Fruit fly (Drosophila melanogaster) whole organism, adult: ENCODE data around the gene Acbp4.

ENCODE experiments used
- CG11617 ChIP-seq: fragments of 200-800 bp; sonication (Bioruptor generic); optimal IDR thresholded peaks from 2 replicates; lab custom pipeline; 2017; ENCODE audit warnings: mild to moderate bottlenecking, missing biosample characterization, missing genetic modification reagents, missing genetic modification characterization
- CG12768 ChIP-seq: fragments of 200-800 bp; sonication (Bioruptor generic); optimal IDR thresholded peaks from 2 replicates; lab custom pipeline; 2017; ENCODE audit warnings: missing biosample characterization, missing genetic modification characterization, mild to moderate bottlenecking, moderate library complexity, missing genetic modification reagents
- CG14711 ChIP-seq: fragments of 200-800 bp; sonication (Bioruptor generic); optimal IDR thresholded peaks from 2 replicates; lab custom pipeline; 2018; ENCODE audit warnings: missing biosample characterization, mild to moderate bottlenecking, missing genetic modification characterization, moderate library complexity
- CG1620 ChIP-seq: fragments of 200-800 bp; sonication (Bioruptor generic); optimal IDR thresholded peaks from 2 replicates; lab custom pipeline; 2016; ENCODE audit warnings: missing biosample characterization, missing genetic modification characterization
- CG33017 ChIP-seq: fragments of 200-800 bp; sonication (Bioruptor generic); optimal IDR thresholded peaks from 2 replicates; lab custom pipeline; 2018; ENCODE audit warnings: missing biosample characterization, mild to moderate bottlenecking, missing genetic modification characterization, moderate library complexity
- CG5204 ChIP-seq: fragments of 200-800 bp; sonication (Bioruptor generic); optimal IDR thresholded peaks from 2 replicates; lab custom pipeline; 2016; ENCODE audit warnings: missing biosample characterization, missing genetic modification characterization
- CG7045 ChIP-seq: fragments of 200-800 bp; sonication (Bioruptor generic); optimal IDR thresholded peaks from 2 replicates; lab custom pipeline; 2017; ENCODE audit warnings: missing biosample characterization, mild to moderate bottlenecking, missing genetic modification characterization
- CG7101 ChIP-seq: fragments of 200-800 bp; sonication (Bioruptor generic); optimal IDR thresholded peaks from 2 replicates; lab custom pipeline; 2018; ENCODE audit warnings: missing biosample characterization, mild to moderate bottlenecking, missing genetic modification characterization, moderate library complexity
- Clk ChIP-seq: fragments of 200-800 bp; sonication (Bioruptor generic); optimal IDR thresholded peaks from 2 replicates; lab custom pipeline; 2017; ENCODE audit warnings: missing biosample characterization, missing genetic modification characterization
- Crg-1 ChIP-seq: fragments of 200-800 bp; sonication (Bioruptor generic); optimal IDR thresholded peaks from 2 replicates; lab custom pipeline; 2016; ENCODE audit warnings: missing biosample characterization, missing genetic modification characterization
- Hr96 ChIP-seq: fragments of 200-800 bp; sonication (Bioruptor generic); optimal IDR thresholded peaks from 2 replicates; lab custom pipeline; 2016; ENCODE audit warnings: missing biosample characterization, missing genetic modification characterization
- bab1 ChIP-seq: fragments of 200-800 bp; sonication (Bioruptor generic); optimal IDR thresholded peaks from 3 replicates; lab custom pipeline; 2019; ENCODE audit warnings: missing biosample characterization, mild to moderate bottlenecking, missing genetic modification characterization, moderate library complexity
- cic ChIP-seq: fragments of 200-800 bp; sonication (Bioruptor generic); optimal IDR thresholded peaks from 2 replicates; lab custom pipeline; 2017; ENCODE audit warnings: missing biosample characterization, mild to moderate bottlenecking, missing genetic modification characterization, moderate library complexity
- cnc ChIP-seq, 2 experiments: fragments of >200 bp; optimal IDR thresholded peaks; 2 replicates each; lab custom pipeline; 2017
- kay ChIP-seq: fragments of 200-800 bp; sonication (Bioruptor generic); peaks from one replicate; lab custom pipeline; 2016; ENCODE audit warnings: missing biosample characterization, missing genetic modification characterization, borderline replicate concordance
- ovo ChIP-seq: fragments of 200-800 bp; sonication (Bioruptor generic); optimal IDR thresholded peaks from 2 replicates; lab custom pipeline; 2016; ENCODE audit warnings: missing biosample characterization, missing genetic modification characterization
- pad ChIP-seq: fragments of 200-800 bp; sonication (Bioruptor generic); optimal IDR thresholded peaks from 3 replicates; lab custom pipeline; 2017; ENCODE audit warnings: missing biosample characterization, missing genetic modification characterization, mild to moderate bottlenecking, moderate library complexity, missing genetic modification reagents
- tj ChIP-seq: fragments of 200-800 bp; sonication (Bioruptor generic); optimal IDR thresholded peaks from 3 replicates; lab custom pipeline; 2017; ENCODE audit warnings: missing biosample characterization, mild to moderate bottlenecking, missing genetic modification characterization, moderate library complexity
- toe ChIP-seq: fragments of 200-800 bp; sonication (Bioruptor generic); optimal IDR thresholded peaks from 2 replicates; lab custom pipeline; 2016; ENCODE audit warnings: missing biosample characterization, missing genetic modification characterization

The Acbp4 gene

DNA sequence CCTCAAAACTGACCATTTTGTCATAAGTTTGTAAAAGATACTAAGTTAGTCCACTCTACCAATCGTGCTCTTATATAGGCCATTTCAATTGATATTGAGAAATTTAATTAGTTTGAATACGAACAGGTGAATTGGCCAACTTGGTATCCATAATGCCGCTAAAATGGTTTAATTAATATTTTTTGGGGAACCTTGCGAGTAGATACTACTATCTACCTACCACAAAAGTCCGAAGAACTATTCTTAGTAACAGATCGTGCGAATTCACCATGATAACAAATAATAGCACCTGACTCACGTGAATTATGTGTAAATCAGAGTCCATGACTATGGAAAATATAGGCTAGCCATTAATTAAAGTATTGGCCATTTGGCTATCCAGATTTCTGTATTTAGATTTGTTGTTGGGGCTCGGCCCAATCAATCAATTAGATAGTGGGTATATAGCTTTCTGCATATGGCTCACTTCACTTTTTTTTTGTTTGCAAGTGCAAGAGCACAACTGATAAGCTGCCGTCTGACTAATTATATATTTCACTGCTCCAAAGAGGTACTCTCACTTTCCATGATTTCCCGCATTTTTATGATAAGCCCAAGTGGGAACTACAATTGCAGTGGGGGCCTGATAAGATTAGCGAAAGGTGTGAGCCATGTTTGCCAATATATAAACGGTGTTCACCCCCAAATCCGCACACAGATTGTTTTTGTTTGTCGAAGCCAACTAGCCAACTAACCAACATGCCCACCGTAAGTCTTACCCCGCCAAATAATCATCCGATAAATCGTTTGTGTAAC, at the start of gene Acbp4, which contains the start of gene Acbp6:
Gene Acbp4 (minus strand): TSS at position 51 of the 795 bp plus-strand sequence.
Gene Acbp6 (plus strand): TSS at position 690 of the 795 bp plus-strand sequence.
- no peak for TF ChIP-seq CG7045 (GFP tag; lab: Kevin White, UChicago)
- TF ChIP-seq cic = peak; percentile 59

DNA sequence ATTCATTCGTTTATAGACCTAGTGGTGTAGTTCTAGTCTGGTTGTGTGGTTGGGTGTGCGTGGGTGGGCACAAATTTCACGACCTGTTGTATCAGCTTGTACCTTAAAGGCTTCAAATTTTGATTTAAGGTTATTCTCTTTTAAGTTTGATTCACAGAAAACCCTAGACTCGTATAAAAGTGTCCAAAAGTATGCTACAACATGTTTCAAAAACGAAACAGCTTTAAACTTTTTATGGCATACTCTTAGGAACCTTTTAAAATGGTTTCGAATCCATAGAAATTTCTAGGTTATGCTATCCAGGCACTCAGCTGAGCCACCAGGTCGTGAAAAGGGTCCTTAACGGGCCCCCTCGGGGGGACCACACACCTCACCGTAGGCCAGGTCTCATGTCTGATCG, 33.9 kb upstream of the Acbp4 start:
- TF ChIP-seq CG33017 (tag; lab: Kevin White, UChicago) (no peak), toe (GFP tag; lab: Kevin White, UChicago) (no peak), bab1 (GFP tag; lab: Kevin White, UChicago) (no peak), Hr96 (no peak), CG11617 (GFP tag; lab: Kevin White, UChicago) (no peak), ovo (no peak), CG14711 (no peak), pad (GFP tag; lab: Kevin White, UChicago) (no peak), cic (no peak), CG12768 (no peak), CG5204 (GFP tag; lab: Kevin White, UChicago) (no peak), CG7045 (GFP tag; lab: Kevin White, UChicago) (no peak), kay (GFP tag; lab: Kevin White, UChicago) (no peak), tj (GFP tag; lab: Kevin White, UChicago) (no peak), Crg-1 (no peak)

DNA sequence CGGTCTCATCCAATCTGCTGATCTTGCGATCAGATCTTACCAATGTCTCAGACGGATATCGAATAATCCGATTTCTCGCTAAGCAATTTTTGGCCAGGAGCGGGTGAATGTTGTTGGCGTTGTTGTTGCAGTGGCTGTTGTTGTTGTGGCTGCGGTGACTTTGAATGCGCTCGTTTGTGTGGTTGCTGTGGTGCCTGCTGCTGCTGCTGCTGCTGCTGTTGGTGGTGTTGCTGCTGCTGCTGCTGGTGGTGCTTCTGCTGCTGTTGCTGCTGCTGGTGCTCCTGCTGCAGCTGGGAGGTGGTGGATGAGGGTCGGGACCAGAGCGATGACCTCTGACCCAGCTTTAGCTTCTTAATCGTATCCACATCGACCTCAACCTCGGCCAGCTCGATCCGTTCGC, 33.2 kb upstream of the Acbp4 start:
- TF ChIP-seq CG33017 (tag; lab: Kevin White, UChicago) (no peak), cic (no peak)

DNA sequence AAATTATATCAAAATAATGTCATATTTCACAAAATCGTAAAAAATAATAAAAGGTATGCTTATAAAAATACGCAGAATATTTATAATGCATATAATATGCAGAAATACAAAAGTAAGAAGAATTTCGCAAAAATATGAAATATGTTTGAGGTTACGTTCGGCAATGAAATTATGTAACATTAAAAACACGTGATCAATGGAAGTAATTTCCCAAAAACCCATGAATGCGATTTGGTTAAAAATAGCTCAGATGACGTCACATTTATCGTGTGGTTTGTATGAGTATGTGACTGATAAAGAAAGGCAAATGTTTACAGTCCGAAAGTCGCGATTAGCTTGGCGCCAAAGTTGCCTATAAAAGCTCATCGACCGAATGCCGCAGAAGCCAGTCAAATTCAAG, 29.6 kb upstream of the Acbp4 start, which contains the start of gene CG8620:
Gene CG8620 (plus strand): TSS at position 387 of the 400 bp plus-strand sequence.
- TF ChIP-seq CG7101 = no peak
- TF ChIP-seq cic = no peak
- TF ChIP-seq cnc (optimal IDR thresholded peaks at IDR 0.05; lab: Kevin White, UChicago) = no peak
- no peak for TF ChIP-seq pad (GFP tag; lab: Kevin White, UChicago)
- no peak for TF ChIP-seq kay (GFP tag; lab: Kevin White, UChicago)
- no peak for TF ChIP-seq CG1620
- TF ChIP-seq CG33017 (tag; lab: Kevin White, UChicago) = no peak
- TF ChIP-seq Crg-1 = no peak
- no peak for TF ChIP-seq tj (GFP tag; lab: Kevin White, UChicago)
- TF ChIP-seq Clk (GFP tag; lab: Kevin White, UChicago) = no peak

DNA sequence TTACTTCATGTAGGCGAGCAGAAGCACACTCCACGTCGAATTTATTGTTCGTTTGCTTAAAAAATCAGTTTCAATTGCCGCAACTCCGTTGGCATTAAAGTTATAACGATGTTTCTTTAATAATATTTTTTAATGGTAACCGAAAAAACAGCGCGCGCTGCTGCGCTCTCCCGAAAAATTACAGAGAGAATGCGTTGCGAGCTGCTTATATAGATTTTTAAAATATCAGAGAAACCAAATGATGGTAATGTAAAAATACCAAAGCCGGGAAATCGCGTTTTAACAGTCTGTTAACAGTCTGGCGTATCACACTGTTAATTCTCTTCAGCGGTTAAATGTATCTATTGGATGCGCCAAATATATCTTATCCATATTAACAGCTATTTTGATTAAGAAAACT, 28.8 kb upstream of the Acbp4 start, which contains the start of gene corn:
Gene corn (minus strand): TSS at position 184 of the 400 bp plus-strand sequence.
- TF ChIP-seq CG7101 = peak; percentile 6
- TF ChIP-seq cic = no peak

DNA sequence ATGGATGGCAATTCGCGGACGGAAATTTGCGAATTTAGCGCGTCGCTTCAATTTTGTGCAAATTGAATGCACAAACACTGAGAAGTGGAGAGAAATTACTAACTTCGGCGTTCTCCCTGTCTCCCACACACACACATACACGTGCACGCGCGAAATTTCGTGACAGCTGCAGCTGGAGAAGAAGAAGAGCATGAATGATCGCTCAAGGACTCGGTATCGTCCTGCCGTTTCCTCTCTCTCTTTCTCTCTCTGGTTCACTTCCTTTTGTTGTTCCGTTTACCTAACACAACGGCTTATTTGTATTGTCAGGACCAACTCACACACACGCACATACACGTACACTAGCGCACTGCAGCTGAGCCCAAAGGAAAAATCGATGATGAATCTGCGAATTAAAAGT, 28.2 kb upstream of the Acbp4 start:
- no peak for TF ChIP-seq CG14711
- no peak for TF ChIP-seq cnc (optimal IDR thresholded peaks at IDR 0.05; lab: Kevin White, UChicago)
- no peak for TF ChIP-seq bab1 (GFP tag; lab: Kevin White, UChicago)
- TF ChIP-seq Hr96 = no peak

DNA sequence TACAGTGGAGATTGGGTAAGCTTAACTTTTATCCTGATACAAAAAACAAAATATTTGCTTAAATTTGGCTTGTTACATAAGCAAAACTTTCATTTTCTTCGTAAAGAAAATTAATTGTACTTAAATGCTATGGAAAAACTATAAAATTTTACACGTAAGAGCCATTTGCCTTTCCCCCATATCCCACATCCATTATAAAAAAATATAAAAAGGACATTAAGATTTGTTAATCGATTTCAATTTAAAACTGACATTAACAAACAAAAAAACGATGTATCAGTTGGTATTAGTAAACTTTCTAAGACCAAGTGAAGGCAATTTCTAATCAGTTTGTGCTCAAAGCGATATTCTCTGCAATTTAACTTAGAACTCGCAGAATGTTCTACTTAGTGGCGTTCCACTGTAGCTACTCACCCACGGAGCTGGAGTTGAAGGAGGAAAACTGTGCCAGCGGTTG, 27.5 kb upstream of the Acbp4 start:
- no peak for TF ChIP-seq tj (GFP tag; lab: Kevin White, UChicago)
- TF ChIP-seq CG5204 (GFP tag; lab: Kevin White, UChicago) = no peak
- no peak for TF ChIP-seq CG11617 (GFP tag; lab: Kevin White, UChicago)
- no peak for TF ChIP-seq cic
- TF ChIP-seq bab1 (GFP tag; lab: Kevin White, UChicago) = no peak
- no peak for TF ChIP-seq kay (GFP tag; lab: Kevin White, UChicago)
- no peak for TF ChIP-seq cnc (optimal IDR thresholded peaks at IDR 0.05; lab: Kevin White, UChicago)
- no peak for TF ChIP-seq CG1620

DNA sequence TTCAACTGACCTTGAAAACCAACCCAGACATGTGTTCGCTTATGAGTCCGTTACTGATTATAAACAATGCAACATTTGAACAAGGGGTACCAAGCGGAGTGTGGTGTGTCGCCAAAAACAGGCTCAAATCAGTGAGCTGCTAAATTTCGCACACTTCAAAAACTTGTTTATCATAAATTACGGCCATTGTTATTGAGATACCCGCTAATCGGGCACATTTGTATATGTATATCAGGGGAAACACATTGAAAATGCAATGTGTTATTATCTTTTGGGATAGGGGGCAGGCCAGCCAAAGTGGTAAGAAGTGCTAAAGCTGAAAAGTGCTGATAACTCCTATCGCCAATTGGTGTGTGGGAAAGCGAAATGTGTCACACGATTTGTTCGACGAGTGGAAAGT, 26.2 kb upstream of the Acbp4 start:
- TF ChIP-seq kay (GFP tag; lab: Kevin White, UChicago) (peak; percentile 26), CG5204 (GFP tag; lab: Kevin White, UChicago) (no peak), CG1620 (no peak)

DNA sequence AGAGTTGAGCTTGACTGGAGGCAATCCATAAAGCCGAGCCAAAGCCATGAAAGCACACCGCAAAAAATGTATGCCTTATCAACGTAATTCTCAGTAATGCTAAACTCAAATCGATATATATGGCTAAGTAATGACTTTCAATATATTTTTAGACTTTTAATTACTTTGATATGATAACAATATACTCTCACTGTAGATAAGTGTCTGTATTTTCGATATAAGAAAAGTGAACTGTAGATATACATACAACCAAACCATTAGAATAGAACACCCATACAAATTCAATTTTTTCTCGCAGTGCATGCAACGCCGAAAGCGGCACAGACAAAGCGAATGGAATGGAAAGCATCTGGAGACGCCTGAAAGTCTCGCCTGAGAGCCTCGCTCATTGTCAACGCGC, 25.6 kb upstream of the Acbp4 start:
- no peak for TF ChIP-seq Clk (GFP tag; lab: Kevin White, UChicago)
- no peak for TF ChIP-seq CG11617 (GFP tag; lab: Kevin White, UChicago)
- TF ChIP-seq cic = no peak
